Worm (Caenorhabditis elegans) whole organism, L1 larva: Measurements from ENCODE around the gene C01G5.7.

ENCODE experiments used
- aly-2 ChIP-seq: fragments of 150-350 bp; optimal IDR thresholded peaks from 2 replicates; lab custom pipeline; 2014; ENCODE audit warnings: missing biosample characterization, missing genetic modification characterization
- ama-1 ChIP-seq: fragments of 150-350 bp; optimal IDR thresholded peaks from 2 replicates; lab custom pipeline; 2014
- ces-1 ChIP-seq: fragments of 150-350 bp; optimal IDR thresholded peaks from 2 replicates; lab custom pipeline; 2014; ENCODE audit warnings: missing biosample characterization, missing genetic modification reagents, missing genetic modification characterization
- egl-27 ChIP-seq, 2 experiments: fragments of 150-350 bp in 1 of 2; sonication (generic microtip); optimal IDR thresholded peaks; 3 replicates each; lab custom pipeline; 2017 to 2018; ENCODE audit warnings: missing biosample characterization in 2 of 2, missing genetic modification characterization in 2 of 2, missing genetic modification reagents in 2 of 2
- elt-3 ChIP-seq, 6 experiments: fragments of 150-350 bp in 1 of 6; sonication (generic microtip); optimal IDR thresholded peaks; 2 replicates each; lab custom pipeline; 2017 to 2018; ENCODE audit warnings: missing biosample characterization in 6 of 6, missing genetic modification characterization in 6 of 6, inconsistent platforms in 1 of 6
- fkh-4 ChIP-seq: sonication (generic microtip); optimal IDR thresholded peaks from 2 replicates; lab custom pipeline; 2016; ENCODE audit warnings: missing compliant biosample characterization, missing genetic modification characterization, borderline replicate concordance
- mdl-1 ChIP-seq, 2 experiments: fragments of 150-350 bp; optimal IDR thresholded peaks; 2 replicates each; lab custom pipeline; 2014 to 2017; ENCODE audit warnings: missing biosample characterization in 2 of 2, missing genetic modification characterization in 2 of 2, inconsistent platforms in 1 of 2
- mef-2 ChIP-seq: fragments of 150-350 bp; optimal IDR thresholded peaks from 2 replicates; lab custom pipeline; 2014; ENCODE audit warnings: missing biosample characterization, missing genetic modification characterization
- snpc-4 ChIP-seq: fragments of 150-350 bp; optimal IDR thresholded peaks from 2 replicates; lab custom pipeline; 2014; ENCODE audit warnings: missing biosample characterization, missing genetic modification characterization
- sox-4 ChIP-seq: sonication (generic microtip); optimal IDR thresholded peaks from 2 replicates; lab custom pipeline; 2016; ENCODE audit warnings: missing genetic modification characterization, missing compliant biosample characterization
- sup-37 ChIP-seq: fragments of 200-800 bp; sonication (Bioruptor generic); optimal IDR thresholded peaks from 2 replicates; lab custom pipeline; 2018; ENCODE audit warnings: mild to moderate bottlenecking, missing genetic modification characterization, missing compliant biosample characterization
- tbx-2 ChIP-seq: sonication (generic microtip); optimal IDR thresholded peaks from 2 replicates; lab custom pipeline; 2016; ENCODE audit warnings: missing genetic modification characterization, missing compliant biosample characterization
- unc-62 ChIP-seq: fragments of 150-350 bp; optimal IDR thresholded peaks from 2 replicates; lab custom pipeline; 2014; ENCODE audit warnings: missing biosample characterization, missing genetic modification reagents, missing genetic modification characterization

- TF ChIP-seq tbx-2 (tag; lab: Kevin White, UChicago): no peak
- TF ChIP-seq elt-3 (tag; optimal IDR thresholded peaks at IDR 0.05; lab: Kevin White, UChicago): no peak
- no peak for TF ChIP-seq mdl-1 (tag; optimal IDR thresholded peaks at IDR 0.05; lab: Kevin White, UChicago)
- no peak for TF ChIP-seq aly-2 (tag; lab: Kevin White, UChicago)
- no peak for TF ChIP-seq snpc-4 (tag; lab: Kevin White, UChicago)
- no peak for TF ChIP-seq sox-4 (tag; lab: Kevin White, UChicago)
- no peak for TF ChIP-seq fkh-4 (tag; lab: Kevin White, UChicago)
- no peak for TF ChIP-seq ama-1
- no peak for TF ChIP-seq unc-62 (GFP tag; lab: Kevin White, UChicago)
- no peak for TF ChIP-seq ces-1 (GFP tag; lab: Kevin White, UChicago)
- no peak for TF ChIP-seq mef-2 (tag; lab: Kevin White, UChicago)
- no peak for TF ChIP-seq sup-37 (GFP tag; lab: Kevin White, UChicago)
- TF ChIP-seq egl-27 (tag; optimal IDR thresholded peaks at IDR 0.05; lab: Kevin White, UChicago): no peak
These were observed 10.2 kb downstream of the C01G5.7 start for ce11 chrIV:6528202-6528601.
